Fruit fly (Drosophila melanogaster) whole organism, embryonic: ENCODE data around the gene Tango9.

Experiments
- CG12155 ChIP-seq: fragments of 200-800 bp; sonication (Bioruptor generic); optimal IDR thresholded peaks from 3 replicates; lab custom pipeline; 2016; ENCODE audit warnings: missing biosample characterization, missing genetic modification characterization
- CG14441 ChIP-seq: fragments of 200-800 bp; sonication (Bioruptor generic); IDR thresholded peaks from 2 replicates; pipeline ENCODE4 v1.3.6; 2022; ENCODE audit warnings: missing biosample characterization, missing genetic modification characterization
- CG17612 ChIP-seq: fragments of 200-800 bp; sonication (Bioruptor generic); IDR thresholded peaks from 2 replicates; pipeline ENCODE4 v1.3.6; 2022; ENCODE audit warnings: missing biosample characterization, missing genetic modification characterization
- CG18011 ChIP-seq: fragments of 200-800 bp; sonication (Bioruptor generic); optimal IDR thresholded peaks from 2 replicates; lab custom pipeline; 2017; ENCODE audit warnings: missing biosample characterization, missing genetic modification characterization, mild to moderate bottlenecking, moderate library complexity, missing genotype
- CG2678 ChIP-seq: fragments of 200-800 bp; sonication (Bioruptor generic); optimal IDR thresholded peaks from 3 replicates; lab custom pipeline; 2019; ENCODE audit warnings: missing biosample characterization, mild to moderate bottlenecking, missing genetic modification characterization, moderate library complexity
- CG2875 ChIP-seq: fragments of 200-800 bp; sonication (Bioruptor generic); optimal IDR thresholded peaks from 2 replicates; lab custom pipeline; 2017; ENCODE audit warnings: missing biosample characterization, mild to moderate bottlenecking, missing genetic modification characterization, missing genetic modification reagents
- CG30020 ChIP-seq: fragments of 200-800 bp; optimal IDR thresholded peaks from 2 replicates; lab custom pipeline; 2019; ENCODE audit warnings: missing biosample characterization, mild to moderate bottlenecking, missing genetic modification characterization, moderate library complexity
- CG34422 ChIP-seq: fragments of 200-800 bp; sonication (Bioruptor generic); IDR thresholded peaks from 3 replicates; pipeline ENCODE4 v1.3.6; 2022; ENCODE audit warnings: missing biosample characterization, missing genetic modification characterization
- CG42726 ChIP-seq: fragments of 200-800 bp; sonication (Bioruptor generic); IDR thresholded peaks from 2 replicates; pipeline ENCODE4 v1.3.6; 2022; ENCODE audit warnings: missing biosample characterization, missing genetic modification characterization; ENCODE audit not compliant: partially characterized antibody
- CG6654 ChIP-seq: fragments of 200-800 bp; sonication (Bioruptor generic); optimal IDR thresholded peaks from 2 replicates; lab custom pipeline; 2017; ENCODE audit warnings: missing biosample characterization, mild to moderate bottlenecking, missing genetic modification characterization
- CG7745 ChIP-seq: fragments of 200-800 bp; sonication (Bioruptor generic); optimal IDR thresholded peaks from 2 replicates; lab custom pipeline; 2018; ENCODE audit warnings: missing biosample characterization, mild to moderate bottlenecking, missing genetic modification characterization, moderate library complexity
- CG8388 ChIP-seq: fragments of 200-800 bp; sonication (Bioruptor generic); optimal IDR thresholded peaks from 2 replicates; lab custom pipeline; 2019; ENCODE audit warnings: missing biosample characterization, mild to moderate bottlenecking, missing genetic modification characterization, moderate library complexity
- CG9797 ChIP-seq: fragments of 200-800 bp; sonication (Bioruptor generic); optimal IDR thresholded peaks from 3 replicates; lab custom pipeline; 2018; ENCODE audit warnings: missing biosample characterization, mild to moderate bottlenecking, missing genetic modification characterization
- CkIIα-i1 ChIP-seq: fragments of 200-800 bp; sonication (Bioruptor generic); IDR thresholded peaks from 2 replicates; pipeline ENCODE4 v1.3.6; 2022; ENCODE audit warnings: missing biosample characterization, missing genetic modification characterization
- Dfd ChIP-seq, 2 experiments: fragments of >200 bp; optimal IDR thresholded peaks; 2 replicates each; lab custom pipeline; 2017; ENCODE audit warnings: missing biosample characterization in 2 of 2, missing genetic modification characterization in 2 of 2
- Drgx ChIP-seq: fragments of 200-800 bp; sonication (Bioruptor generic); IDR thresholded peaks from 2 replicates; pipeline ENCODE4 v1.3.6; 2022; ENCODE audit warnings: missing biosample characterization, missing genetic modification characterization
- E2f1 ChIP-seq: fragments of 200-800 bp; sonication (Bioruptor generic); IDR thresholded peaks from 2 replicates; pipeline ENCODE4 v1.3.6; 2022; ENCODE audit warnings: missing biosample characterization, missing genetic modification characterization
- Fer2 ChIP-seq: fragments of 200-800 bp; sonication (Bioruptor generic); optimal IDR thresholded peaks from 2 replicates; lab custom pipeline; 2018; ENCODE audit warnings: missing biosample characterization, mild to moderate bottlenecking, missing genetic modification characterization, moderate library complexity
- Gug ChIP-seq: fragments of 200-800 bp; sonication (Bioruptor generic); IDR thresholded peaks from 4 replicates; pipeline ENCODE4 v1.3.6; 2022; ENCODE audit warnings: missing biosample characterization, missing genetic modification characterization
- HLH54F ChIP-seq: fragments of 200-800 bp; sonication (Bioruptor generic); optimal IDR thresholded peaks from 3 replicates; lab custom pipeline; 2016; ENCODE audit warnings: missing biosample characterization, missing genetic modification characterization
- Hr39 ChIP-seq: fragments of >200 bp; optimal IDR thresholded peaks from 2 replicates; lab custom pipeline; 2017
- MESR4 ChIP-seq: fragments of 200-800 bp; sonication (Bioruptor generic); optimal IDR thresholded peaks from 2 replicates; lab custom pipeline; 2018; ENCODE audit warnings: missing biosample characterization, mild to moderate bottlenecking, missing genetic modification characterization, moderate library complexity
- MTF-1 ChIP-seq: fragments of 200-800 bp; sonication (Bioruptor generic); optimal IDR thresholded peaks from 2 replicates; lab custom pipeline; 2018; ENCODE audit warnings: missing biosample characterization, mild to moderate bottlenecking, missing genetic modification characterization, borderline replicate concordance
- NfI ChIP-seq: fragments of 200-800 bp; sonication (Bioruptor generic); optimal IDR thresholded peaks from 3 replicates; lab custom pipeline; 2018; ENCODE audit warnings: missing biosample characterization, mild to moderate bottlenecking, missing genetic modification characterization, moderate library complexity
- Rfx ChIP-seq: fragments of 200-800 bp; sonication (Bioruptor generic); IDR thresholded peaks from 2 replicates; pipeline ENCODE4 v1.3.6; 2022; ENCODE audit warnings: missing biosample characterization, missing genetic modification characterization
- Ssrp ChIP-seq: fragments of 200-800 bp; sonication (Bioruptor generic); optimal IDR thresholded peaks from 2 replicates; lab custom pipeline; 2018; ENCODE audit warnings: missing biosample characterization, mild to moderate bottlenecking, missing genetic modification characterization, moderate library complexity
- amos ChIP-seq: fragments of 200-800 bp; sonication (Bioruptor generic); IDR thresholded peaks from 2 replicates; pipeline ENCODE4 v1.3.6; 2022; ENCODE audit warnings: missing biosample characterization, missing genetic modification characterization; ENCODE audit not compliant: partially characterized antibody
- cato ChIP-seq: fragments of 200-800 bp; sonication (Bioruptor generic); optimal IDR thresholded peaks from 2 replicates; lab custom pipeline; 2016; ENCODE audit warnings: missing biosample characterization, missing genetic modification characterization, borderline replicate concordance
- dm ChIP-seq: fragments of 200-800 bp; sonication (Bioruptor generic); optimal IDR thresholded peaks from 3 replicates; lab custom pipeline; 2016; ENCODE audit warnings: missing biosample characterization, missing genetic modification characterization
- en ChIP-seq: fragments of 200-800 bp; sonication (Bioruptor generic); optimal IDR thresholded peaks from 2 replicates; lab custom pipeline; 2016; ENCODE audit warnings: missing biosample characterization, missing genetic modification characterization
- ewg ChIP-seq: fragments of 200-800 bp; sonication (Bioruptor generic); optimal IDR thresholded peaks from 3 replicates; lab custom pipeline; 2017; ENCODE audit warnings: mild to moderate bottlenecking, missing biosample characterization, missing genetic modification reagents, missing genetic modification characterization
- fd96Cb ChIP-seq: fragments of 200-800 bp; sonication (Bioruptor generic); optimal IDR thresholded peaks from 2 replicates; lab custom pipeline; 2018; ENCODE audit warnings: missing biosample characterization, mild to moderate bottlenecking, missing genetic modification characterization, moderate library complexity
- grau ChIP-seq: fragments of 200-800 bp; optimal IDR thresholded peaks from 3 replicates; lab custom pipeline; 2019; ENCODE audit warnings: missing biosample characterization, mild to moderate bottlenecking, missing genetic modification characterization, moderate library complexity
- grn ChIP-seq: fragments of 200-800 bp; sonication (Bioruptor generic); optimal IDR thresholded peaks from 3 replicates; lab custom pipeline; 2017; ENCODE audit warnings: missing biosample characterization, missing genetic modification characterization
- hbn ChIP-seq: fragments of 200-800 bp; sonication (Bioruptor generic); IDR thresholded peaks from 2 replicates; pipeline ENCODE4 v1.3.6; 2022; ENCODE audit warnings: missing biosample characterization, missing genetic modification characterization; ENCODE audit not compliant: partially characterized antibody
- her ChIP-seq: fragments of 200-800 bp; sonication (Bioruptor generic); optimal IDR thresholded peaks from 2 replicates; lab custom pipeline; 2016; ENCODE audit warnings: missing biosample characterization, missing genetic modification characterization
- hkb ChIP-seq, 2 experiments: fragments of 200-800 bp in 1 of 2; fragments of >200 bp in 1 of 2; sonication (Bioruptor generic) in 1 of 2; IDR thresholded peaks in 1 of 2; optimal IDR thresholded peaks in 1 of 2; 2 replicates each; pipeline versions ENCODE4 v1.3.6 to Lab custom; 2017 to 2022; ENCODE audit warnings: missing biosample characterization in 1 of 2, missing genetic modification characterization in 1 of 2
- jumu ChIP-seq: fragments of 200-800 bp; sonication (Bioruptor generic); optimal IDR thresholded peaks from 3 replicates; lab custom pipeline; 2016; ENCODE audit warnings: missing biosample characterization, missing genetic modification characterization
- kay ChIP-seq: fragments of 200-800 bp; sonication (Bioruptor generic); optimal IDR thresholded peaks from 2 replicates; lab custom pipeline; 2016; ENCODE audit warnings: missing biosample characterization, missing genetic modification characterization
- nmo ChIP-seq: fragments of 200-800 bp; sonication (Bioruptor generic); optimal IDR thresholded peaks from 2 replicates; lab custom pipeline; 2018; ENCODE audit warnings: missing biosample characterization, mild to moderate bottlenecking, missing genetic modification characterization, moderate library complexity
- phol ChIP-seq: fragments of 200-800 bp; sonication (Bioruptor generic); optimal IDR thresholded peaks from 3 replicates; lab custom pipeline; 2018; ENCODE audit warnings: missing biosample characterization, mild to moderate bottlenecking, missing genetic modification characterization, moderate library complexity
- run ChIP-seq: fragments of 200-800 bp; sonication (Bioruptor generic); optimal IDR thresholded peaks from 3 replicates; lab custom pipeline; 2018; ENCODE audit warnings: missing biosample characterization, mild to moderate bottlenecking, missing genetic modification characterization
- salm ChIP-seq: fragments of 200-800 bp; sonication (Bioruptor generic); optimal IDR thresholded peaks from 2 replicates; lab custom pipeline; 2018; ENCODE audit warnings: missing biosample characterization, mild to moderate bottlenecking, missing genetic modification characterization
- so ChIP-seq: fragments of 200-800 bp; sonication (Bioruptor generic); IDR thresholded peaks from 3 replicates; pipeline ENCODE4 v1.3.6; 2022; ENCODE audit warnings: missing biosample characterization, missing genetic modification characterization
- sqz ChIP-seq: fragments of 200-800 bp; sonication (Bioruptor generic); optimal IDR thresholded peaks from 3 replicates; lab custom pipeline; 2018; ENCODE audit warnings: missing biosample characterization, mild to moderate bottlenecking, missing genetic modification characterization
- sug ChIP-seq: fragments of 200-800 bp; optimal IDR thresholded peaks from 2 replicates; lab custom pipeline; 2019; ENCODE audit warnings: missing biosample characterization, mild to moderate bottlenecking, missing genetic modification characterization, moderate library complexity
- ttk ChIP-seq: fragments of 200-800 bp; sonication (Bioruptor generic); IDR thresholded peaks from 2 replicates; pipeline ENCODE4 v2.1.2; 2022; ENCODE audit warnings: missing biosample characterization, missing genetic modification characterization
- unc-4 ChIP-seq: fragments of 200-800 bp; sonication (Bioruptor generic); IDR thresholded peaks from 2 replicates; pipeline ENCODE4 v1.3.6; 2022; ENCODE audit warnings: missing biosample characterization, missing genetic modification characterization; ENCODE audit not compliant: partially characterized antibody
- yki ChIP-seq: fragments of >200 bp; optimal IDR thresholded peaks from 3 replicates; lab custom pipeline; 2018

Tango9 gene

DNA sequence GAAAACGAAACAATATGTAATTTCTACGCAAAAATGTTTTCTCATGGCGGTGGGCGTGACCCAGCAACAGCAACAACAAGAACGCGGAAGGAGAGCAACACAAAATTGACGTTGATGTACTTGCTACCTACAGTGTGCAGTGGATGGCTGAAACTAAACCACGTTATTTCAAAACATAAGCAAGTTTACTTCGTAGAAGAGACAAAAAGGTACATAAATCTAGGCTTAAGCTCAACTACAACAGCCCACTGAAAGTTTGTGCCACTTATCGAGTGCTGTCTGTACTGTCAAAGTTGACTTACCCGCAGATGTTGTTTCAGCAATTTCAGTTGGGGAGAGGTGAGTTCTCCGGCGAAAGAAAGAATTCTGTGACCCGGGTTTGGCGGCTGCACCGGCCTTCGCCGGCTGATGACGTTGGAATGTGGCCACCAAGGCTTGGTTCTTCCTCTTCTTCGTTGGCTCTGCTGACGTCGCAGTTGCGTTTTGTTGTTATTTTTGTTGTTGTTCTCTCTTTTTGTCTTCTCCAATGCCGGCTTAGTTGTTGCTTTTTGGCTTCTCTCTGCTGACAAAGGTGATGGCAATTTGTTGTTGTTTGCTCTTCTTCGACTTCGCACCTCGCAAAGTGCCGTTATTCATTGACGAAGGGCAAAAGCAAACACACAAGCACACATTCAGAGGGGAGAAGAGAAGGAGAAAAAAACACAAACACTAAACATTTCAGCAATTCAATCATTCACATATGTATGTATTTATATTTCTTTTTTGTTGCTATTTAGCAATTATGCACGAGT is 27.4 kb downstream of the Tango9 start (continued):
- TF ChIP-seq amos (no peak), cato (GFP tag; lab: Kevin White, UChicago) (no peak), CkIIα-i1 (no peak), grau (tag; lab: Kevin White, UChicago) (peak; percentile 84), MESR4 (GFP tag; lab: Kevin White, UChicago) (no peak), kay (GFP tag; lab: Kevin White, UChicago) (no peak), CG18011 (GFP tag; lab: Kevin White, UChicago) (no peak), jumu (GFP tag; lab: Kevin White, UChicago) (no peak), CG7745 (tag; lab: Kevin White, UChicago) (no peak), ewg (no peak), dm (no peak), grn (GFP tag; lab: Kevin White, UChicago) (no peak), hbn (GFP tag; lab: Robert Waterston, UW) (no peak), sug (tag; lab: Kevin White, UChicago) (no peak), CG6654 (GFP tag; lab: Kevin White, UChicago) (no peak), CG17612 (GFP tag; lab: Robert Waterston, UW) (no peak), phol (tag; lab: Kevin White, UChicago) (no peak), CG30020 (tag; lab: Kevin White, UChicago) (no peak), CG14441 (peak; percentile 52; the same call in 1 of the 2 replicates), sqz (GFP tag; lab: Kevin White, UChicago) (peak; percentile 16), HLH54F (GFP tag; lab: Kevin White, UChicago) (no peak), CG12155 (no peak), Drgx (GFP tag; lab: Robert Waterston, UW) (peak; percentile 46; the same call in 1 of the 2 replicates), Ssrp (tag; lab: Kevin White, UChicago) (no peak), yki (lab: Kevin White, UChicago) (no peak), E2f1 (GFP tag; lab: Robert Waterston, UW) (peak; percentile 42; the same call in 1 of the 2 replicates), CG34422 (GFP tag; lab: Robert Waterston, UW) (peak; percentile 8; the same call in 1 of the 3 replicates), ttk (GFP tag; lab: Robert Waterston, UW) (no peak), unc-4 (GFP tag; lab: Robert Waterston, UW) (no peak), CG8388 (GFP tag; lab: Kevin White, UChicago) (no peak), en (GFP tag; lab: Kevin White, UChicago) (no peak), so (GFP tag; lab: Robert Waterston, UW) (no peak), fd96Cb (tag; lab: Kevin White, UChicago) (no peak), Fer2 (tag; lab: Kevin White, UChicago) (no peak), salm (tag; lab: Kevin White, UChicago) (no peak), NfI (no peak), Hr39 (lab: Kevin White, UChicago) (no peak), Rfx (peak; percentile 64), CG9797 (no peak), Dfd (GFP tag; optimal IDR thresholded peaks at IDR 0.05; lab: Kevin White, UChicago) (no peak), CG2875 (GFP tag; lab: Kevin White, UChicago) (no peak), CG42726 (GFP tag; lab: Robert Waterston, UW) (no peak), MTF-1 (GFP tag; lab: Kevin White, UChicago) (no peak), run (tag; lab: Kevin White, UChicago) (no peak), hkb (optimal IDR thresholded peaks at IDR 0.05; lab: Kevin White, UChicago) (no peak), hkb (GFP tag; IDR thresholded peaks at IDR 0.05; lab: Robert Waterston, UW) (0 out of 2 replicates have a peak, but pooled peaks have one; percentile 11), her (GFP tag; lab: Kevin White, UChicago) (no peak), nmo (peak; percentile 4), CG2678 (tag; lab: Kevin White, UChicago) (peak; percentile 32), Gug (peak; percentile 27; the same call in 1 of the 4 replicates)
